Fruit fly (Drosophila melanogaster): Measurements from ENCODE around the gene ldd.

- TF ChIP-seq CG8478 (optimal IDR thresholded peaks at IDR 0.05) (no peak), EcR (GFP tag; optimal IDR thresholded peaks at IDR 0.05) (no peak), usp (GFP tag; optimal IDR thresholded peaks at IDR 0.05) (no peak), Dll (optimal IDR thresholded peaks at IDR 0.05) (no peak), psq (optimal IDR thresholded peaks at IDR 0.05) (no peak), pan (optimal IDR thresholded peaks at IDR 0.05) (no peak)
These were observed 3.8 kb downstream of the ldd start for dm6 chrX:21127267-21127666.

Measured in whole organism.